Worm (Caenorhabditis elegans) whole organism, L1 larva: ENCODE measurements around the gene Y50D4A.4.

Source experiments
- C04F5.9 ChIP-seq: sonication (generic microtip); optimal IDR thresholded peaks from 2 replicates; lab custom pipeline; 2016; ENCODE audit warnings: missing genetic modification characterization, missing compliant biosample characterization
- aly-2 ChIP-seq: fragments of 150-350 bp; optimal IDR thresholded peaks from 2 replicates; lab custom pipeline; 2014; ENCODE audit warnings: missing biosample characterization, missing genetic modification characterization
- blmp-1 ChIP-seq: fragments of 150-350 bp; optimal IDR thresholded peaks from 2 replicates; lab custom pipeline; 2014; ENCODE audit warnings: missing biosample characterization, missing genetic modification characterization
- lin-13 ChIP-seq: fragments of 150-350 bp; optimal IDR thresholded peaks from 2 replicates; lab custom pipeline; 2014; ENCODE audit warnings: missing biosample characterization, missing genetic modification reagents, missing genetic modification characterization
- lin-39 ChIP-seq: fragments of 150-350 bp; optimal IDR thresholded peaks from 2 replicates; lab custom pipeline; 2014; ENCODE audit warnings: missing biosample characterization, missing genetic modification reagents, missing genetic modification characterization
- lsy-2 ChIP-seq, 2 experiments: fragments of 150-350 bp; optimal IDR thresholded peaks; 2 replicates each; lab custom pipeline; 2014; ENCODE audit warnings: missing biosample characterization in 2 of 2, missing genetic modification characterization in 2 of 2
- mep-1 ChIP-seq: fragments of 150-350 bp; optimal IDR thresholded peaks from 2 replicates; lab custom pipeline; 2014; ENCODE audit warnings: missing biosample characterization, missing genetic modification characterization
- nhr-11 ChIP-seq: fragments of 150-350 bp; optimal IDR thresholded peaks from 2 replicates; lab custom pipeline; 2014; ENCODE audit warnings: missing biosample characterization, missing genetic modification characterization
- skn-1 ChIP-seq: fragments of 150-350 bp; optimal IDR thresholded peaks from 2 replicates; lab custom pipeline; 2014; ENCODE audit warnings: missing biosample characterization, missing genetic modification characterization
- snpc-4 ChIP-seq: fragments of 150-350 bp; optimal IDR thresholded peaks from 2 replicates; lab custom pipeline; 2014; ENCODE audit warnings: missing biosample characterization, missing genetic modification characterization
- sox-4 ChIP-seq: sonication (generic microtip); optimal IDR thresholded peaks from 2 replicates; lab custom pipeline; 2016; ENCODE audit warnings: missing genetic modification characterization, missing compliant biosample characterization
- ztf-4 ChIP-seq: fragments of 150-350 bp; optimal IDR thresholded peaks from 2 replicates; lab custom pipeline; 2014; ENCODE audit warnings: missing biosample characterization, missing genetic modification characterization

ce11 chrV:1157443-1157842, 38.5 kb downstream of the Y50D4A.4 start:
- TF ChIP-seq mep-1 (no peak), aly-2 (tag; lab: Kevin White, UChicago) (no peak), lin-39 (tag; lab: Kevin White, UChicago) (no peak), nhr-11 (tag; lab: Kevin White, UChicago) (no peak), lsy-2 (tag; optimal IDR thresholded peaks at IDR 0.05; lab: Kevin White, UChicago) (no peak), snpc-4 (no peak), blmp-1 (tag; lab: Kevin White, UChicago) (no peak), skn-1 (tag; lab: Kevin White, UChicago) (no peak), lin-13 (GFP tag; lab: Kevin White, UChicago) (no peak), sox-4 (no peak), C04F5.9 (tag; lab: Kevin White, UChicago) (no peak), ztf-4 (no peak)
